Worm (Caenorhabditis elegans): ENCODE data around the gene F31E3.12.
A peak's percentile ranks its signal among the peaks of the same experiment; 100 is the strongest.

The F31E3.12 gene

ce11 chrIII:6931896-6932295 lies 37.3 kb upstream of the F31E3.12 start, which contains the start of gene byn-1:
TSS of gene byn-1 (plus strand) at chrIII:6932001.
- TF ChIP-seq lsy-2 (tag; optimal IDR thresholded peaks at IDR 0.05) (peak in 1 of 2 experiments; percentile 18), ceh-8 (GFP tag; optimal IDR thresholded peaks at IDR 0.05) (no peak), nhr-11 (tag; optimal IDR thresholded peaks at IDR 0.05) (no peak), zag-1 (tag; optimal IDR thresholded peaks at IDR 0.05) (no peak)

DNA sequence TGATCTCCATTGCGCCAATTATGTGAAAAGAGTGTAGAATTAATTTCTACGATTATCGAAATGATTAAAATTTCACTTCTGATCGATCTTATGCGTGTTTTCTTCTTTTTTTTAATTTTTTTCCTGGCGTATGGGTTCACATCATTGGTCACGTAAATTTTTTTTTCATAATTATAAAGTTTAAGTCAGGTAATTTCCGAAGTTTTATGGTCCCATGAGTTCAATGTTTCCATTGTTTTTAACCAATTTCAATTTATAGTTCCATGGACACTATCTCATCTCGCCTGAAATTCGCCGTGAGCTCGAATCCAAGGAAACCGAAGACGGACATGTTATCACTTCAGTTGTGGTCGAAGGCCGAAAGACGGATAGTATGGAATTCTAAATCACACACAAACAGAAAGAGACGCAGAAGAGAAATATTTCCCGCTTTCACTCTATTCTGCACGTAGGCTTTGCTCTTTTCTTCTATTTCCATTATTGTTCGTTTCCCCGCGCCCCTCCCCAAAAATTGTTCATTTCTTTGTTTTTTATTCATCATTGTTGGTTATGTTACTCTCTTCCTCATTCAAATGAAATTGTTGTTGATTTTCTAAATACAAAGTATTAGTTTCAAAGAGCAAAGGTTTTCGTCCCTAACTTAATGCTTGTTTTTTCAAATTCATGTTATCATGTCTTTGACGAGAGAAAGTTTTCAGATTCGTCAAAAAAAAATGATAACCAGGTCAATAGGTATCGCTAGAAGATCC lies 33.7 kb upstream of the F31E3.12 start, which contains the start of the genes F57B9.8 and coq-2:
Gene F57B9.8 (minus strand): TSS at position 51 of the 749 bp plus-strand sequence.
Gene coq-2 (plus strand): TSS at position 699 of the 749 bp plus-strand sequence.
- TF ChIP-seq nhr-237 (tag; optimal IDR thresholded peaks at IDR 0.05) (no peak), tlp-1 (tag; optimal IDR thresholded peaks at IDR 0.05) (no peak), hpl-2 (GFP tag; optimal IDR thresholded peaks at IDR 0.05) (no peak), blmp-1 (tag; optimal IDR thresholded peaks at IDR 0.05) (no peak), lin-13 (GFP tag; optimal IDR thresholded peaks at IDR 0.05) (no peak), nhr-84 (tag; optimal IDR thresholded peaks at IDR 0.05) (no peak), nhr-90 (tag; optimal IDR thresholded peaks at IDR 0.05; ENCODE audit: poor library complexity) (no peak), nhr-11 (tag; optimal IDR thresholded peaks at IDR 0.05) (no peak), efl-1 (optimal IDR thresholded peaks at IDR 0.05) (no peak), efl-1 (GFP tag; optimal IDR thresholded peaks at IDR 0.05 in 1 of 2) (no peak), C16A3.4 (tag; optimal IDR thresholded peaks at IDR 0.05) (no peak), sox-4 (tag; optimal IDR thresholded peaks at IDR 0.05) (no peak), lir-3 (tag; optimal IDR thresholded peaks at IDR 0.05; ENCODE audit: poor library complexity) (no peak)

ce11 chrIII:6939523-6939922 lies 29.7 kb upstream of the F31E3.12 start, which contains the start of gene F57B9.3:
TSS of gene F57B9.3 (plus strand) at chrIII:6939823.
- TF ChIP-seq unc-98 (GFP tag; IDR thresholded peaks at IDR 0.05) (no peak), fkh-10 (GFP tag; optimal IDR thresholded peaks at IDR 0.05) (no peak), elt-2 (tag; optimal IDR thresholded peaks at IDR 0.05) (no peak), zip-4 (GFP tag; optimal IDR thresholded peaks at IDR 0.05) (no peak), C04F5.9 (tag; optimal IDR thresholded peaks at IDR 0.05) (no peak), fkh-8 (tag; optimal IDR thresholded peaks at IDR 0.05) (no peak), nhr-90 (tag; optimal IDR thresholded peaks at IDR 0.05; ENCODE audit: poor library complexity) (no peak), skn-1 (tag; optimal IDR thresholded peaks at IDR 0.05) (no peak), dpl-1 (GFP tag; optimal IDR thresholded peaks at IDR 0.05) (no peak), xbp-1 (tag; optimal IDR thresholded peaks at IDR 0.05) (no peak), fkh-4 (tag; optimal IDR thresholded peaks at IDR 0.05; ENCODE audit: borderline replicate concordance) (no peak), hlh-4 (tag; optimal IDR thresholded peaks at IDR 0.05) (no peak)

DNA sequence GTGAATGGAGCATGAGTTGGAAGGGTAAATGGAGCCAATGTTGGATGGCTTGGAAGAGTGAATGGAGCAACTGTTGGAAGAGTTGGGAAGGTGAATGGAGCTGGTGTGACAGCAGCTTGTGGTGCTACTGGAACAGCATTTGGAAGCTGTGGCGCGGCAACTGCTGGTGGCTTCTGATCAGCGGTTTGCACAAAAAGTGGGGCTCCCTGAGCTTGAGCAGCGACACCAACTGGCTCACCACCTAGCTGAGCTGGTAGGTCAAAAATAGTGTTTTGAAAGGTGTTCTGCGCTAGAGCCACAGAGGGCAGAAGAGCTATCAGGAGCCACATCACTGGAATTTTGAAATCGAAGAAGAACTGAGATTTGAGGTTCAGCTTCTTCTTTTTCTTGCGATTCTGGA lies 23.9 kb upstream of the F31E3.12 start:
- TF ChIP-seq efl-1 (optimal IDR thresholded peaks at IDR 0.05): no peak
- peak in 1 of 2 experiments; percentile 18 for TF ChIP-seq efl-1 (GFP tag; optimal IDR thresholded peaks at IDR 0.05 in 1 of 2)
- no peak for TF ChIP-seq lin-35 (GFP tag; optimal IDR thresholded peaks at IDR 0.05)
- TF ChIP-seq fkh-10 (GFP tag; optimal IDR thresholded peaks at IDR 0.05): no peak
- no peak for TF ChIP-seq lin-14 (GFP tag; optimal IDR thresholded peaks at IDR 0.05)

- TF ChIP-seq nhr-12 (tag; optimal IDR thresholded peaks at IDR 0.05) (no peak), mep-1 (tag; optimal IDR thresholded peaks at IDR 0.05) (no peak), zag-1 (tag; optimal IDR thresholded peaks at IDR 0.05) (no peak), nhr-71 (tag; optimal IDR thresholded peaks at IDR 0.05) (no peak), fkh-4 (tag; optimal IDR thresholded peaks at IDR 0.05; ENCODE audit: borderline replicate concordance) (no peak), nhr-85 (tag) (peak; percentile 19), fkh-8 (tag; optimal IDR thresholded peaks at IDR 0.05) (no peak), blmp-1 (tag; optimal IDR thresholded peaks at IDR 0.05) (peak; percentile 93), tbx-2 (tag; optimal IDR thresholded peaks at IDR 0.05) (no peak), efl-1 (optimal IDR thresholded peaks at IDR 0.05) (no peak), efl-1 (GFP tag; optimal IDR thresholded peaks at IDR 0.05 in 1 of 2) (peak in 1 of 2 experiments; percentile 21), lin-15B (tag; optimal IDR thresholded peaks at IDR 0.05) (no peak), ces-1 (GFP tag; optimal IDR thresholded peaks at IDR 0.05) (no peak), skn-1 (tag; optimal IDR thresholded peaks at IDR 0.05) (no peak), nhr-19 (GFP tag; conservative IDR thresholded peaks at IDR 0.05) (no peak), ztf-11 (tag; optimal IDR thresholded peaks at IDR 0.05) (no peak)
Observed at ce11 chrIII:6945747-6946146, 23.4 kb upstream of the F31E3.12 start, which contains the start of gene abu-13. TSS of gene abu-13 (minus strand) at chrIII:6945898.

Measured in whole organism, L1 larva.